Fruit fly (Drosophila melanogaster): ENCODE measurements around the gene CG42537.

dm6 chr3R:6350755-6351154 lies 26.8 kb upstream of the CG42537 start, which contains the start of gene Pak:
- no peak for TF ChIP-seq kay (GFP tag; optimal IDR thresholded peaks at IDR 0.05)
- no peak for TF ChIP-seq CG16815 (GFP tag; optimal IDR thresholded peaks at IDR 0.05)
- TF ChIP-seq CG12071 (GFP tag; optimal IDR thresholded peaks at IDR 0.05) = no peak
- TF ChIP-seq corto (GFP tag; optimal IDR thresholded peaks at IDR 0.05) = no peak
- peak; percentile 57 for TF ChIP-seq CG30020 (tag; optimal IDR thresholded peaks at IDR 0.05)

All from whole organism, embryonic.